Worm (Caenorhabditis elegans) whole organism, L2 larva: ENCODE results near the gene T18D3.5.

Source experiments
- R02D3.7 ChIP-seq: fragments of 150-350 bp; optimal IDR thresholded peaks from 2 replicates; lab custom pipeline; 2014; ENCODE audit warnings: missing biosample characterization, missing genetic modification characterization
- alr-1 ChIP-seq: fragments of 150-350 bp; optimal IDR thresholded peaks from 2 replicates; lab custom pipeline; 2014; ENCODE audit warnings: missing biosample characterization, missing genetic modification characterization
- blmp-1 ChIP-seq: sonication (generic microtip); optimal IDR thresholded peaks from 2 replicates; lab custom pipeline; 2017; ENCODE audit warnings: missing genetic modification characterization, mild to moderate bottlenecking, missing compliant biosample characterization, antibody characterized with exemption, moderate library complexity; ENCODE audit not compliant: insufficient read depth
- elt-3 ChIP-seq: sonication (generic microtip); optimal IDR thresholded peaks from 2 replicates; lab custom pipeline; 2017; ENCODE audit warnings: missing biosample characterization, missing genetic modification characterization
- fos-1 ChIP-seq: fragments of 150-350 bp; optimal IDR thresholded peaks from 2 replicates; lab custom pipeline; 2014; ENCODE audit warnings: missing biosample characterization, missing genetic modification characterization
- gmeb-1 ChIP-seq: fragments of 150-350 bp; optimal IDR thresholded peaks from 2 replicates; lab custom pipeline; 2014; ENCODE audit warnings: missing biosample characterization, missing genetic modification characterization
- mdl-1 ChIP-seq, 2 experiments: fragments of 150-350 bp in 1 of 2; sonication (generic microtip) in 1 of 2; optimal IDR thresholded peaks; 2 replicates each; lab custom pipeline; 2017; ENCODE audit warnings: missing biosample characterization in 2 of 2, missing genetic modification characterization in 2 of 2
- nhr-129 ChIP-seq: fragments of 150-350 bp; optimal IDR thresholded peaks from 2 replicates; lab custom pipeline; 2014; ENCODE audit warnings: missing biosample characterization, missing genetic modification characterization
- nhr-25 ChIP-seq: fragments of 150-350 bp; sonication (generic microtip); optimal IDR thresholded peaks from 3 replicates; lab custom pipeline; 2014; ENCODE audit warnings: missing biosample characterization, missing genetic modification characterization
- sma-9 ChIP-seq, 2 experiments: fragments of 150-350 bp in 1 of 2; sonication (generic microtip) in 1 of 2; optimal IDR thresholded peaks; 2 replicates each; lab custom pipeline; 2014 to 2016; ENCODE audit warnings: missing genetic modification characterization in 2 of 2, mild to moderate bottlenecking in 1 of 2, missing biosample characterization in 1 of 2, missing compliant biosample characterization in 1 of 2, missing genetic modification reagents in 1 of 2, moderate library complexity in 1 of 2
- unc-55 ChIP-seq: fragments of 150-350 bp; sonication (generic microtip); optimal IDR thresholded peaks from 3 replicates; lab custom pipeline; 2014; ENCODE audit warnings: missing biosample characterization, missing genetic modification reagents, missing genetic modification characterization
- unc-62 ChIP-seq: fragments of 150-350 bp; optimal IDR thresholded peaks from 2 replicates; lab custom pipeline; 2014; ENCODE audit warnings: missing biosample characterization, missing genetic modification reagents, missing genetic modification characterization
- ztf-11 ChIP-seq: sonication (generic microtip); optimal IDR thresholded peaks from 2 replicates; lab custom pipeline; 2017; ENCODE audit warnings: missing biosample characterization, missing genetic modification characterization

DNA sequence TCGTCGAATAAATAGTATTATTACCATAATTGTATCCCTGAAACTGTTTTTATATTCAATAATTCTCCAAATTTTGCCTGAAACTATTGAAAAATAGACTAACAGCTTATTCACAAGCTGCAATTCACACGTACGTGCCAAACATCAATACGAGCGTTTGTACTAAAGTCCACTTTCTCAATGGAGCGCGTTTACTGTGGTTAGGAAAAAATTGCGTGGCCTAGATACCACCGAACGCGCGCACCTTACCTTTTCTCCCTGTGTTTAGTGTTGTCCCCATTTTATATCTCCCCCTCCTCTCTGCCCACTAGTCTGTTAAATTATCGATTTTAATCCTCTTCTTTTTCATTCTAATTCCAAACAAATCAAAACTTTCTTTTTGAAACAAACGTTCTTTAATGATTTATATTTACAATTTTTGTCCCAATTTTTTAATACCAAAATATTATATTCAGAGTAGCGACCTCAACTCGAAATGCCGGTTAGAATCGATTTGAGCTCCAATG, 9.3 kb upstream of the T18D3.5 start, which contains the start of the genes T18D3.9 and T18D3.1:
- TF ChIP-seq blmp-1 (tag; lab: Kevin White, UChicago) (no peak), ztf-11 (tag; lab: Kevin White, UChicago) (no peak), elt-3 (tag; lab: Kevin White, UChicago) (no peak), unc-62 (GFP tag; lab: Kevin White, UChicago) (no peak), nhr-25 (tag; lab: Kevin White, UChicago) (peak; percentile 39), unc-55 (GFP tag; lab: Kevin White, UChicago) (peak; percentile 32), gmeb-1 (tag; lab: Kevin White, UChicago) (peak; percentile 45), nhr-129 (tag; lab: Kevin White, UChicago) (peak; percentile 60), alr-1 (no peak), R02D3.7 (tag; lab: Kevin White, UChicago) (no peak), fos-1 (tag; lab: Kevin White, UChicago) (peak; percentile 42), sma-9 (GFP tag; optimal IDR thresholded peaks at IDR 0.05; lab: Kevin White, UChicago) (peak; percentile 14), sma-9 (tag; optimal IDR thresholded peaks at IDR 0.05; lab: Kevin White, UChicago) (no peak), mdl-1 (tag; optimal IDR thresholded peaks at IDR 0.05; lab: Kevin White, UChicago) (no peak)
